Fruit fly (Drosophila melanogaster): ENCODE results near the gene CG6769.

CG6769 gene

DNA sequence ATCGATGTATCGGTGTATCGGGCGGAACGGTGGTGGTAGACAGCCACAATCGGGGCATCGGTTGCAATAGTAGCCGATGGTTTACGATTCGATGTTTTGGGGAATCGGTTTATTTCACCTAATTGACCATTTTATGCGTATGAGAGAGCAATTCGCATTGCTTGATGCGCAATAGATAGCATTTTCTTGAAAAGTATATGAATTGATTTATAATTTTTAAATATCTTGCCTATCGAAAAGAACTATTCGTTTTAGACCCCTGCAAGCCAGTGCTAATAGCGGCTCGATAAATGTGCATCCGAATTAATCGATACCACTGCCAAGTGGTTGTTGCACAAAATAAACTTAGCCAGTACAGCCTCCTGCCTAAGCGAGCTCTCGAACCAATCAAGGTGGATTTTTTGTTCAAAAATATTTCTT is 26.4 kb downstream of the CG6769 start, which contains the start of gene mnb (continued):
- no peak for TF ChIP-seq CG8924 (tag; optimal IDR thresholded peaks at IDR 0.05)
- TF ChIP-seq CG9932 (GFP tag; IDR thresholded peaks at IDR 0.05) = peak; percentile 72
- no peak for TF ChIP-seq CG10979 (tag; optimal IDR thresholded peaks at IDR 0.05)
- no peak for TF ChIP-seq schlank (tag; optimal IDR thresholded peaks at IDR 0.05)
- no peak for TF ChIP-seq jing (GFP tag; optimal IDR thresholded peaks at IDR 0.05)
- peak; percentile 22 for TF ChIP-seq Bdp1 (GFP tag; optimal IDR thresholded peaks at IDR 0.05)
- no peak for TF ChIP-seq ranshi (GFP tag; IDR thresholded peaks at IDR 0.05)
- no peak for TF ChIP-seq CG1602 (GFP tag; optimal IDR thresholded peaks at IDR 0.05)
- no peak for TF ChIP-seq Bteb2 (GFP tag; optimal IDR thresholded peaks at IDR 0.05)
- no peak for TF ChIP-seq Awh (GFP tag; IDR thresholded peaks at IDR 0.05)
- TF ChIP-seq fru (optimal IDR thresholded peaks at IDR 0.05) = no peak
- TF ChIP-seq CG4328 (GFP tag; optimal IDR thresholded peaks at IDR 0.05) = no peak
- no peak for TF ChIP-seq mirr (GFP tag; optimal IDR thresholded peaks at IDR 0.05)
- no peak for TF ChIP-seq CG2875 (GFP tag; optimal IDR thresholded peaks at IDR 0.05)
- peak; percentile 99 for TF ChIP-seq hb (GFP tag; IDR thresholded peaks at IDR 0.05; ENCODE audit: partially characterized antibody)
- TF ChIP-seq Nf-YA (GFP tag; IDR thresholded peaks at IDR 0.05) = no peak
- no peak for TF ChIP-seq CG17359 (tag; optimal IDR thresholded peaks at IDR 0.05)
- TF ChIP-seq Ssrp (tag; optimal IDR thresholded peaks at IDR 0.05) = no peak
- no peak for TF ChIP-seq twi (tag; optimal IDR thresholded peaks at IDR 0.05)
- TF ChIP-seq C15 (GFP tag; IDR thresholded peaks at IDR 0.05) = no peak
- no peak for TF ChIP-seq CG11723 (GFP tag; optimal IDR thresholded peaks at IDR 0.05)
- no peak for TF ChIP-seq Kr (GFP tag; optimal IDR thresholded peaks at IDR 0.05)
- no peak for TF ChIP-seq cg (GFP tag; optimal IDR thresholded peaks at IDR 0.05)
- TF ChIP-seq fd102C (GFP tag; optimal IDR thresholded peaks at IDR 0.05) = no peak
- no peak for TF ChIP-seq CG7786 (GFP tag; optimal IDR thresholded peaks at IDR 0.05)
- TF ChIP-seq CG34224 (GFP tag; IDR thresholded peaks at IDR 0.05; ENCODE audit: partially characterized antibody) = peak; percentile 99
- TF ChIP-seq CG5180 (GFP tag; optimal IDR thresholded peaks at IDR 0.05) = no peak
- no peak for TF ChIP-seq psq (GFP tag; optimal IDR thresholded peaks at IDR 0.05)
- no peak for TF ChIP-seq ken (GFP tag; IDR thresholded peaks at IDR 0.05)
- peak; percentile 2 for TF ChIP-seq tin (GFP tag; optimal IDR thresholded peaks at IDR 0.05)
- TF ChIP-seq bbx (GFP tag; IDR thresholded peaks at IDR 0.05; ENCODE audit: partially characterized antibody) = peak; percentile 99
- TF ChIP-seq bsh (GFP tag; optimal IDR thresholded peaks at IDR 0.05) = no peak
- no peak for TF ChIP-seq CG4360 (GFP tag; IDR thresholded peaks at IDR 0.05)
- no peak for TF ChIP-seq stc (GFP tag; IDR thresholded peaks at IDR 0.05)
- no peak for TF ChIP-seq tap (tag; optimal IDR thresholded peaks at IDR 0.05)
- no peak for TF ChIP-seq gce (GFP tag; IDR thresholded peaks at IDR 0.05)
- no peak for TF ChIP-seq Hr78 (GFP tag; optimal IDR thresholded peaks at IDR 0.05)
- no peak for TF ChIP-seq B-H2 (GFP tag; optimal IDR thresholded peaks at IDR 0.05)
- no peak for TF ChIP-seq CG4282 (GFP tag; optimal IDR thresholded peaks at IDR 0.05)
- TF ChIP-seq MTF-1 (GFP tag; optimal IDR thresholded peaks at IDR 0.05; ENCODE audit: borderline replicate concordance) = no peak
- TF ChIP-seq CG13287 (GFP tag; IDR thresholded peaks at IDR 0.05; ENCODE audit: partially characterized antibody) = peak; percentile 99
- no peak for TF ChIP-seq CG12942 (GFP tag; optimal IDR thresholded peaks at IDR 0.05)
- peak; percentile 85 for TF ChIP-seq hkb (optimal IDR thresholded peaks at IDR 0.05)
- no peak for TF ChIP-seq hkb (GFP tag; IDR thresholded peaks at IDR 0.05)
- TF ChIP-seq CG12659 (GFP tag; optimal IDR thresholded peaks at IDR 0.05) = peak; percentile 68
- TF ChIP-seq Sox100B (GFP tag; optimal IDR thresholded peaks at IDR 0.05) = no peak
- TF ChIP-seq dimm (GFP tag; IDR thresholded peaks at IDR 0.05) = no peak
- TF ChIP-seq CG3407 (GFP tag; optimal IDR thresholded peaks at IDR 0.05) = no peak
- no peak for TF ChIP-seq D19A (tag; optimal IDR thresholded peaks at IDR 0.05)
- no peak for TF ChIP-seq sima (GFP tag; optimal IDR thresholded peaks at IDR 0.05)
- no peak for TF ChIP-seq CG6813 (GFP tag; optimal IDR thresholded peaks at IDR 0.05)
- TF ChIP-seq Adf1 (GFP tag; IDR thresholded peaks at IDR 0.05) = no peak

Measured in whole organism, embryonic.